Fruit fly (Drosophila melanogaster) whole organism, embryonic: Measurements from ENCODE around the gene CG32121.

ENCODE experiments used
- B-H1 ChIP-seq: fragments of 200-800 bp; sonication (Bioruptor generic); IDR thresholded peaks from 3 replicates; pipeline ENCODE4 v1.3.6; 2022; ENCODE audit warnings: missing biosample characterization, missing genetic modification characterization
- C15 ChIP-seq: fragments of 200-800 bp; sonication (Bioruptor generic); IDR thresholded peaks from 3 replicates; pipeline ENCODE4 v1.3.6; 2022; ENCODE audit warnings: missing biosample characterization, missing genetic modification characterization
- CG10366 ChIP-seq: fragments of 200-800 bp; sonication (Bioruptor generic); IDR thresholded peaks from 2 replicates; pipeline ENCODE4 v1.3.6; 2022; ENCODE audit warnings: missing biosample characterization, missing genetic modification characterization
- CG12659 ChIP-seq: fragments of 200-800 bp; sonication (Bioruptor generic); optimal IDR thresholded peaks from 3 replicates; lab custom pipeline; 2017; ENCODE audit warnings: mild to moderate bottlenecking, missing biosample characterization, missing genetic modification reagents, missing genetic modification characterization
- CG13287 ChIP-seq: fragments of 200-800 bp; sonication (Bioruptor generic); IDR thresholded peaks from 2 replicates; pipeline ENCODE4 v1.3.6; 2022; ENCODE audit warnings: missing biosample characterization, missing genetic modification characterization; ENCODE audit not compliant: partially characterized antibody
- CG14710 ChIP-seq: fragments of 200-800 bp; sonication (Bioruptor generic); optimal IDR thresholded peaks from 3 replicates; lab custom pipeline; 2019; ENCODE audit warnings: missing biosample characterization, mild to moderate bottlenecking, missing genetic modification characterization, moderate library complexity
- CG15601 ChIP-seq: fragments of 200-800 bp; sonication (Bioruptor generic); optimal IDR thresholded peaks from 3 replicates; lab custom pipeline; 2019; ENCODE audit warnings: missing biosample characterization, mild to moderate bottlenecking, missing genetic modification characterization, moderate library complexity
- CG17385 ChIP-seq: fragments of 200-800 bp; sonication (Bioruptor generic); optimal IDR thresholded peaks from 3 replicates; lab custom pipeline; 2018; ENCODE audit warnings: missing biosample characterization, mild to moderate bottlenecking, missing genetic modification characterization
- CG17829 ChIP-seq: fragments of 200-800 bp; optimal IDR thresholded peaks from 2 replicates; lab custom pipeline; 2019; ENCODE audit warnings: missing biosample characterization, mild to moderate bottlenecking, missing genetic modification characterization, moderate library complexity
- CG1832 ChIP-seq: fragments of 200-800 bp; sonication (Bioruptor generic); optimal IDR thresholded peaks from 2 replicates; lab custom pipeline; 2017; ENCODE audit warnings: missing biosample characterization, mild to moderate bottlenecking, missing genetic modification characterization, inconsistent platforms
- CG18764 ChIP-seq: fragments of 200-800 bp; sonication (Bioruptor generic); optimal IDR thresholded peaks from 3 replicates; lab custom pipeline; 2016; ENCODE audit warnings: missing biosample characterization, missing genetic modification characterization
- CG2116 ChIP-seq: fragments of 200-800 bp; sonication (Bioruptor generic); optimal IDR thresholded peaks from 3 replicates; lab custom pipeline; 2018; ENCODE audit warnings: missing biosample characterization, mild to moderate bottlenecking, missing genetic modification characterization
- CG2202 ChIP-seq: fragments of 200-800 bp; sonication (Bioruptor generic); optimal IDR thresholded peaks from 2 replicates; lab custom pipeline; 2018; ENCODE audit warnings: missing biosample characterization, mild to moderate bottlenecking, missing genetic modification characterization
- CG2712 ChIP-seq: fragments of 200-800 bp; optimal IDR thresholded peaks from 3 replicates; lab custom pipeline; 2019; ENCODE audit warnings: missing biosample characterization, mild to moderate bottlenecking, missing genetic modification characterization, moderate library complexity
- CG31224 ChIP-seq: fragments of 200-800 bp; sonication (Bioruptor generic); IDR thresholded peaks from 2 replicates; pipeline ENCODE4 v1.3.6; 2022; ENCODE audit warnings: missing biosample characterization, missing genetic modification characterization
- CG4360 ChIP-seq: fragments of 200-800 bp; sonication (Bioruptor generic); IDR thresholded peaks from 2 replicates; pipeline ENCODE4 v1.3.6; 2022; ENCODE audit warnings: missing biosample characterization, missing genetic modification characterization
- CG6683 ChIP-seq: fragments of 200-800 bp; sonication (Bioruptor generic); optimal IDR thresholded peaks from 2 replicates; lab custom pipeline; 2017; ENCODE audit warnings: missing biosample characterization, mild to moderate bottlenecking, missing genetic modification characterization, missing genetic modification reagents
- CG6791 ChIP-seq: fragments of 200-800 bp; sonication (Bioruptor generic); IDR thresholded peaks from 3 replicates; pipeline ENCODE4 v1.3.6; 2022; ENCODE audit warnings: missing biosample characterization, missing genetic modification characterization; ENCODE audit not compliant: partially characterized antibody
- CG8359 ChIP-seq: fragments of 200-800 bp; sonication (Bioruptor generic); optimal IDR thresholded peaks from 2 replicates; lab custom pipeline; 2017; ENCODE audit warnings: missing biosample characterization, mild to moderate bottlenecking, missing genetic modification characterization, borderline replicate concordance
- CG9797 ChIP-seq: fragments of 200-800 bp; sonication (Bioruptor generic); optimal IDR thresholded peaks from 3 replicates; lab custom pipeline; 2018; ENCODE audit warnings: missing biosample characterization, mild to moderate bottlenecking, missing genetic modification characterization
- Chrac-16 ChIP-seq: fragments of 200-800 bp; sonication (Bioruptor generic); optimal IDR thresholded peaks from 3 replicates; lab custom pipeline; 2016; ENCODE audit warnings: missing biosample characterization, missing genetic modification characterization
- Deaf1 ChIP-seq: fragments of 200-800 bp; optimal IDR thresholded peaks from 3 replicates; lab custom pipeline; 2019; ENCODE audit warnings: missing biosample characterization, mild to moderate bottlenecking, missing genetic modification characterization, moderate library complexity
- Dp ChIP-seq: fragments of 200-800 bp; sonication (Bioruptor generic); optimal IDR thresholded peaks from 2 replicates; lab custom pipeline; 2018; ENCODE audit warnings: missing biosample characterization, mild to moderate bottlenecking, missing genetic modification characterization, moderate library complexity
- Drgx ChIP-seq: fragments of 200-800 bp; sonication (Bioruptor generic); IDR thresholded peaks from 2 replicates; pipeline ENCODE4 v1.3.6; 2022; ENCODE audit warnings: missing biosample characterization, missing genetic modification characterization
- E2f2 ChIP-seq: fragments of 200-800 bp; sonication (Bioruptor generic); IDR thresholded peaks from 2 replicates; pipeline ENCODE4 v1.3.6; 2022; ENCODE audit warnings: missing biosample characterization, missing genetic modification characterization
- Ets65A ChIP-seq: fragments of 200-800 bp; sonication (Bioruptor generic); peaks from one replicate; lab custom pipeline; 2016; ENCODE audit warnings: missing biosample characterization, missing genetic modification characterization
- Hmr ChIP-seq: fragments of 200-800 bp; sonication (Bioruptor generic); optimal IDR thresholded peaks from 3 replicates; lab custom pipeline; 2017; ENCODE audit warnings: mild to moderate bottlenecking, missing biosample characterization, missing genetic modification reagents, missing genetic modification characterization
- Hr51 ChIP-seq, 2 experiments: fragments of 200-800 bp; sonication (Bioruptor generic); optimal IDR thresholded peaks; 2 replicates in 1 of 2; 3 replicates in 1 of 2; lab custom pipeline; 2016 to 2018; ENCODE audit warnings: missing biosample characterization in 2 of 2, missing genetic modification characterization in 2 of 2, mild to moderate bottlenecking in 1 of 2, moderate library complexity in 1 of 2
- Lhr ChIP-seq: fragments of 200-800 bp; sonication (Bioruptor generic); optimal IDR thresholded peaks from 3 replicates; lab custom pipeline; 2017; ENCODE audit warnings: mild to moderate bottlenecking, missing biosample characterization, missing genetic modification reagents, missing genetic modification characterization
- NC2α ChIP-seq: fragments of 200-800 bp; sonication (Bioruptor generic); optimal IDR thresholded peaks from 2 replicates; lab custom pipeline; 2016; ENCODE audit warnings: missing biosample characterization, missing genetic modification characterization
- Nf-YA ChIP-seq: fragments of 200-800 bp; sonication (Bioruptor generic); IDR thresholded peaks from 2 replicates; pipeline ENCODE4 v1.3.6; 2022; ENCODE audit warnings: missing biosample characterization, missing genetic modification characterization
- Rfx ChIP-seq: fragments of 200-800 bp; sonication (Bioruptor generic); IDR thresholded peaks from 2 replicates; pipeline ENCODE4 v1.3.6; 2022; ENCODE audit warnings: missing biosample characterization, missing genetic modification characterization
- Sox100B ChIP-seq: fragments of 200-800 bp; sonication (Bioruptor generic); optimal IDR thresholded peaks from 3 replicates; lab custom pipeline; 2018; ENCODE audit warnings: missing biosample characterization, mild to moderate bottlenecking, missing genetic modification characterization
- Xbp1 ChIP-seq: fragments of 200-800 bp; sonication (Bioruptor generic); optimal IDR thresholded peaks from 3 replicates; lab custom pipeline; 2016; ENCODE audit warnings: missing biosample characterization, mild to moderate bottlenecking, missing genetic modification characterization
- chm ChIP-seq: fragments of 200-800 bp; sonication (Bioruptor generic); IDR thresholded peaks from 2 replicates; pipeline ENCODE4 v1.3.6; 2022; ENCODE audit warnings: missing biosample characterization, missing genetic modification characterization
- gcm ChIP-seq: fragments of 200-800 bp; sonication (Bioruptor generic); optimal IDR thresholded peaks from 2 replicates; lab custom pipeline; 2019; ENCODE audit warnings: missing biosample characterization, mild to moderate bottlenecking, missing genetic modification characterization, moderate library complexity
- gfzf ChIP-seq: fragments of 200-800 bp; sonication (Bioruptor generic); optimal IDR thresholded peaks from 2 replicates; lab custom pipeline; 2016; ENCODE audit warnings: missing biosample characterization, mild to moderate bottlenecking, missing genetic modification characterization, moderate library complexity
- ham ChIP-seq: fragments of 200-800 bp; sonication (Bioruptor generic); IDR thresholded peaks from 2 replicates; pipeline ENCODE4 v1.3.6; 2022; ENCODE audit warnings: missing biosample characterization, missing genetic modification characterization
- hth ChIP-seq: fragments of >200 bp; optimal IDR thresholded peaks from 2 replicates; lab custom pipeline; 2017; ENCODE audit warnings: inconsistent platforms
- inv ChIP-seq: fragments of 200-800 bp; sonication (Bioruptor generic); IDR thresholded peaks from 2 replicates; pipeline ENCODE4 v1.3.6; 2022; ENCODE audit warnings: missing biosample characterization, missing genetic modification characterization; ENCODE audit not compliant: partially characterized antibody
- ken ChIP-seq: fragments of 200-800 bp; sonication (Bioruptor generic); IDR thresholded peaks from 3 replicates; pipeline ENCODE4 v1.3.6; 2022; ENCODE audit warnings: missing biosample characterization, missing genetic modification characterization
- nerfin-2 ChIP-seq: fragments of 200-800 bp; sonication (Bioruptor generic); IDR thresholded peaks from 2 replicates; pipeline ENCODE4 v1.3.6; 2022; ENCODE audit warnings: missing biosample characterization, missing genetic modification characterization; ENCODE audit not compliant: partially characterized antibody
- oc ChIP-seq: fragments of 200-800 bp; sonication (Bioruptor generic); optimal IDR thresholded peaks from 2 replicates; lab custom pipeline; 2018; ENCODE audit warnings: missing biosample characterization, mild to moderate bottlenecking, missing genetic modification characterization, moderate library complexity
- rib ChIP-seq: fragments of 200-800 bp; sonication (Bioruptor generic); IDR thresholded peaks from 2 replicates; pipeline ENCODE4 v1.3.6; 2022; ENCODE audit warnings: missing biosample characterization, missing genetic modification characterization
- seq ChIP-seq: fragments of 200-800 bp; sonication (Bioruptor generic); IDR thresholded peaks from 2 replicates; pipeline ENCODE4 v1.3.6; 2022; ENCODE audit warnings: missing biosample characterization, missing genetic modification characterization
- slou ChIP-seq: fragments of 200-800 bp; sonication (Bioruptor generic); optimal IDR thresholded peaks from 3 replicates; lab custom pipeline; 2016; ENCODE audit warnings: missing biosample characterization, missing genetic modification characterization
- sob ChIP-seq: fragments of 200-800 bp; sonication (Bioruptor generic); IDR thresholded peaks from 2 replicates; pipeline ENCODE4 v1.3.6; 2022; ENCODE audit warnings: missing biosample characterization, missing genetic modification characterization
- stwl ChIP-seq: fragments of 200-800 bp; sonication (Bioruptor generic); optimal IDR thresholded peaks from 3 replicates; lab custom pipeline; 2018; ENCODE audit warnings: missing biosample characterization, mild to moderate bottlenecking, missing genetic modification characterization, moderate library complexity
- ttk ChIP-seq: fragments of 200-800 bp; sonication (Bioruptor generic); IDR thresholded peaks from 2 replicates; pipeline ENCODE4 v2.1.2; 2022; ENCODE audit warnings: missing biosample characterization, missing genetic modification characterization
- vvl ChIP-seq: fragments of 200-800 bp; sonication (Bioruptor generic); IDR thresholded peaks from 2 replicates; pipeline ENCODE4 v1.3.6; 2022; ENCODE audit warnings: missing biosample characterization, missing genetic modification characterization
- wdn ChIP-seq: fragments of 200-800 bp; sonication (Bioruptor generic); IDR thresholded peaks from 2 replicates; pipeline ENCODE4 v1.3.6; 2022; ENCODE audit warnings: missing biosample characterization, missing genetic modification characterization
- zen ChIP-seq: fragments of 200-800 bp; sonication (Bioruptor generic); optimal IDR thresholded peaks from 3 replicates; lab custom pipeline; 2018; ENCODE audit warnings: missing biosample characterization, mild to moderate bottlenecking, missing genetic modification characterization, moderate library complexity

The CG32121 gene

dm6 chr3L:13389834-13390233, 32.3 kb downstream of the CG32121 start, which contains the start of gene Poc1 (continued):
- TF ChIP-seq CG13287 (GFP tag; lab: Robert Waterston, UW), result peak; percentile 72
- TF ChIP-seq Hr51 (GFP tag; optimal IDR thresholded peaks at IDR 0.05; lab: Kevin White, UChicago), result no peak
- TF ChIP-seq B-H1, result no peak
- TF ChIP-seq CG17385, result no peak
- TF ChIP-seq CG2712, result peak; percentile 41
- TF ChIP-seq Dp, result peak; percentile 96
- TF ChIP-seq CG14710 (tag; lab: Kevin White, UChicago), result peak; percentile 68
- TF ChIP-seq Rfx (GFP tag; lab: Robert Waterston, UW), result no peak
- TF ChIP-seq sob (GFP tag; lab: Robert Waterston, UW), result no peak
- peak; percentile 49; the same call in 1 of the 2 replicates for TF ChIP-seq nerfin-2
- peak; percentile 98 for TF ChIP-seq E2f2 (GFP tag; lab: Robert Waterston, UW)
- TF ChIP-seq vvl (GFP tag; lab: Robert Waterston, UW), result no peak
- no peak for TF ChIP-seq CG4360 (GFP tag; lab: Robert Waterston, UW)
- TF ChIP-seq hth (lab: Kevin White, UChicago), result no peak
- no peak for TF ChIP-seq Drgx (GFP tag; lab: Robert Waterston, UW)
- TF ChIP-seq CG6791, result peak; percentile 61
- no peak for TF ChIP-seq CG10366 (GFP tag; lab: Robert Waterston, UW)
- TF ChIP-seq CG9797 (GFP tag; lab: Kevin White, UChicago), result peak; percentile 82
- peak; percentile 79 for TF ChIP-seq Lhr (GFP tag; lab: Kevin White, UChicago)
- no peak for TF ChIP-seq ken
- TF ChIP-seq CG2116 (GFP tag; lab: Kevin White, UChicago), result peak; percentile 52
- no peak for TF ChIP-seq CG2202 (tag; lab: Kevin White, UChicago)
- no peak for TF ChIP-seq Chrac-16 (GFP tag; lab: Kevin White, UChicago)
- TF ChIP-seq wdn (GFP tag; lab: Robert Waterston, UW), result no peak
- TF ChIP-seq CG15601, result peak; percentile 21
- no peak for TF ChIP-seq Xbp1 (GFP tag; lab: Kevin White, UChicago)
- TF ChIP-seq slou, result no peak
- peak; percentile 53 for TF ChIP-seq CG17829 (tag; lab: Kevin White, UChicago)
- TF ChIP-seq Deaf1 (tag; lab: Kevin White, UChicago), result no peak
- no peak for TF ChIP-seq Sox100B (GFP tag; lab: Kevin White, UChicago)
- TF ChIP-seq NC2α (GFP tag; lab: Kevin White, UChicago), result no peak
- TF ChIP-seq gcm, result no peak
- peak; percentile 90 for TF ChIP-seq gfzf (GFP tag; lab: Kevin White, UChicago)
- no peak for TF ChIP-seq C15
- no peak for TF ChIP-seq chm (GFP tag; lab: Robert Waterston, UW)
- TF ChIP-seq stwl (tag; lab: Kevin White, UChicago), result peak; percentile 85
- TF ChIP-seq CG12659 (GFP tag; lab: Kevin White, UChicago), result no peak
- peak; percentile 24 for TF ChIP-seq Hmr (GFP tag; lab: Kevin White, UChicago)
- TF ChIP-seq CG1832, result no peak
- no peak for TF ChIP-seq ttk
- TF ChIP-seq Nf-YA (GFP tag; lab: Robert Waterston, UW), result no peak
- TF ChIP-seq oc (tag; lab: Kevin White, UChicago), result no peak
- TF ChIP-seq CG6683, result no peak
- no peak for TF ChIP-seq CG8359 (GFP tag; lab: Kevin White, UChicago)
- TF ChIP-seq CG31224 (GFP tag; lab: Robert Waterston, UW), result no peak
- no peak for TF ChIP-seq CG18764 (GFP tag; lab: Kevin White, UChicago)
- TF ChIP-seq ham (GFP tag; lab: Robert Waterston, UW), result no peak
- 0 out of 2 replicates have a peak, but pooled peaks have one; percentile 3 for TF ChIP-seq inv (GFP tag; lab: Robert Waterston, UW)
- TF ChIP-seq Ets65A (GFP tag; lab: Kevin White, UChicago), result no peak
- TF ChIP-seq seq (GFP tag; lab: Robert Waterston, UW), result no peak
- peak; percentile 17 for TF ChIP-seq zen (tag; lab: Kevin White, UChicago)
- no peak for TF ChIP-seq rib (GFP tag; lab: Robert Waterston, UW)
